Fruit fly (Drosophila melanogaster) whole organism, wandering third instar larva: Measurements from ENCODE around the gene CG43084.

Experiments used
- Hr78 ChIP-seq: fragments of >200 bp; optimal IDR thresholded peaks from 2 replicates; lab custom pipeline; 2017; ENCODE audit warnings: missing biosample characterization, missing genetic modification characterization
- Jra ChIP-seq: sonication (Bioruptor generic); optimal IDR thresholded peaks from 2 replicates; lab custom pipeline; 2016; ENCODE audit warnings: missing biosample characterization, missing genetic modification characterization
- foxo ChIP-seq, 2 experiments: fragments of 200-800 bp; sonication (Bioruptor generic); optimal IDR thresholded peaks; 2 replicates in 1 of 2; 3 replicates in 1 of 2; lab custom pipeline; 2016 to 2017; ENCODE audit warnings: missing biosample characterization in 2 of 2, missing genetic modification characterization in 2 of 2
- fru ChIP-seq: fragments of 200-800 bp; sonication (Bioruptor generic); optimal IDR thresholded peaks from 3 replicates; lab custom pipeline; 2016; ENCODE audit warnings: missing biosample characterization, mild to moderate bottlenecking, missing genetic modification characterization
- h ChIP-seq: fragments of 200-800 bp; sonication (Bioruptor generic); optimal IDR thresholded peaks from 3 replicates; lab custom pipeline; 2016; ENCODE audit warnings: missing biosample characterization, mild to moderate bottlenecking, missing genetic modification characterization
- pan ChIP-seq: fragments of >200 bp; optimal IDR thresholded peaks from 2 replicates; lab custom pipeline; 2017
- sv ChIP-seq: fragments of 200-800 bp; sonication (Bioruptor generic); optimal IDR thresholded peaks from 3 replicates; lab custom pipeline; 2016; ENCODE audit warnings: missing biosample characterization, missing genetic modification characterization
- tai ChIP-seq: sonication (Bioruptor generic); optimal IDR thresholded peaks from 2 replicates; lab custom pipeline; 2016; ENCODE audit warnings: missing biosample characterization, missing genetic modification characterization

DNA sequence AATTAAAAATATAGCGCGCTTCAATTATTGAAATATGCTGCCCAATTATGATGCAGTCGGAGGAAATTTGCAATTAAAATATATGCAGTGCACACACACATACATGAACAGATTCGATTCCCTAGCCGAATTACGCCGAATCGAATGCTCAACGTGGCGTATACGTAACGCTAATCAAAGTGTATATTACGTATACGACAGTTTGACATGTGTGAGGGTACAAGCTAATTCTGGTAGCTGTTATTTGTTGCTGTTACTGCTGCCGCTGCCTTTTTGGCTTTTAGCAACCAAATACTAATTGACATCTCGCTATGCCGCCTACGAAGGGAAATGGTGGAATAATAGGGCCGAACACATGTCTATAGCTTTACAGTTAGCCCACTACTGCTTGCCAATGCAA, 23.4 kb upstream of the CG43084 start:
- TF ChIP-seq pan (lab: Kevin White, UChicago), result no peak
- no peak for TF ChIP-seq tai (GFP tag; lab: Kevin White, UChicago)
- no peak for TF ChIP-seq fru (GFP tag; lab: Kevin White, UChicago)
- no peak for TF ChIP-seq sv (GFP tag; lab: Kevin White, UChicago)
- TF ChIP-seq h (GFP tag; lab: Kevin White, UChicago), result no peak
- TF ChIP-seq foxo (GFP tag; optimal IDR thresholded peaks at IDR 0.05; lab: Kevin White, UChicago), result no peak
- TF ChIP-seq Jra (GFP tag; lab: Kevin White, UChicago), result no peak
- TF ChIP-seq Hr78 (GFP tag; lab: Kevin White, UChicago), result no peak
